Worm (Caenorhabditis elegans): Measurements from ENCODE around the gene eif-3.D.

DNA sequence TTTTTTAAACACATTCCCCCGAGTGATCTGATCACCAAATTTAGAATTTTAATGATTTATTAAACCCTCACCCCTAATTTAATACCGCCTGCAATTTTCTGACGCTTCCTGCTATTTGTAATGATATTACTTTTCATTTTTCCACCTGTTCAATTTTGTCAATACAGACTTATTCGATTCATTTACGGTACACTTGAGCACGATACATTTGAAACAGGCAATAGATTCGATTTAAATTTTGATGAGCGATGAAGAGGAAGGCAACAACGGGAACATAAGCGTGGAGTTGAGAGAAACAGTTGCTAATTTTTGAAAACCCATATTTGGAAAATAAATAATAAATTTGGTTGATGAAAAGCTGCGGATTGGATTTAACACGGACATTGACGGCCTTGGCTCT lies 33.3 kb upstream of the eif-3.D start:
- TF ChIP-seq unc-42 (tag; optimal IDR thresholded peaks at IDR 0.05) (no peak), K02D7.2 (tag; optimal IDR thresholded peaks at IDR 0.05) (no peak)

Measured in whole organism, late embryonic.